Fruit fly (Drosophila melanogaster) whole organism, pupa: ENCODE results near the gene Zwilch.

Experiments used
- CG13204 ChIP-seq: fragments of 200-800 bp; sonication (Bioruptor generic); optimal IDR thresholded peaks from 2 replicates; lab custom pipeline; 2018; ENCODE audit warnings: missing biosample characterization, mild to moderate bottlenecking, missing genetic modification characterization, moderate library complexity
- CG14655 ChIP-seq: fragments of 200-800 bp; sonication (Bioruptor generic); optimal IDR thresholded peaks from 3 replicates; lab custom pipeline; 2017; ENCODE audit warnings: mild to moderate bottlenecking, missing biosample characterization, missing genetic modification reagents, missing genetic modification characterization
- CG15710 ChIP-seq: fragments of 200-800 bp; sonication (Bioruptor generic); optimal IDR thresholded peaks from 2 replicates; lab custom pipeline; 2018; ENCODE audit warnings: missing biosample characterization, mild to moderate bottlenecking, missing genetic modification characterization, moderate library complexity
- CG8159 ChIP-seq: fragments of 200-800 bp; sonication (Bioruptor generic); optimal IDR thresholded peaks from 3 replicates; lab custom pipeline; 2018; ENCODE audit warnings: missing biosample characterization, mild to moderate bottlenecking, missing genetic modification characterization, moderate library complexity
- Pif1A ChIP-seq: fragments of 200-800 bp; sonication (Bioruptor generic); optimal IDR thresholded peaks from 3 replicates; lab custom pipeline; 2016; ENCODE audit warnings: missing biosample characterization, missing genetic modification characterization
- Snoo ChIP-seq: fragments of 200-800 bp; sonication (Bioruptor generic); optimal IDR thresholded peaks from 3 replicates; lab custom pipeline; 2017; ENCODE audit warnings: missing biosample characterization, mild to moderate bottlenecking, missing genetic modification characterization, inconsistent platforms
- rn ChIP-seq: fragments of 200-800 bp; sonication (Bioruptor generic); IDR thresholded peaks from 2 replicates; pipeline ENCODE4 v1.3.6; 2022; ENCODE audit warnings: missing biosample characterization, missing genetic modification characterization

DNA sequence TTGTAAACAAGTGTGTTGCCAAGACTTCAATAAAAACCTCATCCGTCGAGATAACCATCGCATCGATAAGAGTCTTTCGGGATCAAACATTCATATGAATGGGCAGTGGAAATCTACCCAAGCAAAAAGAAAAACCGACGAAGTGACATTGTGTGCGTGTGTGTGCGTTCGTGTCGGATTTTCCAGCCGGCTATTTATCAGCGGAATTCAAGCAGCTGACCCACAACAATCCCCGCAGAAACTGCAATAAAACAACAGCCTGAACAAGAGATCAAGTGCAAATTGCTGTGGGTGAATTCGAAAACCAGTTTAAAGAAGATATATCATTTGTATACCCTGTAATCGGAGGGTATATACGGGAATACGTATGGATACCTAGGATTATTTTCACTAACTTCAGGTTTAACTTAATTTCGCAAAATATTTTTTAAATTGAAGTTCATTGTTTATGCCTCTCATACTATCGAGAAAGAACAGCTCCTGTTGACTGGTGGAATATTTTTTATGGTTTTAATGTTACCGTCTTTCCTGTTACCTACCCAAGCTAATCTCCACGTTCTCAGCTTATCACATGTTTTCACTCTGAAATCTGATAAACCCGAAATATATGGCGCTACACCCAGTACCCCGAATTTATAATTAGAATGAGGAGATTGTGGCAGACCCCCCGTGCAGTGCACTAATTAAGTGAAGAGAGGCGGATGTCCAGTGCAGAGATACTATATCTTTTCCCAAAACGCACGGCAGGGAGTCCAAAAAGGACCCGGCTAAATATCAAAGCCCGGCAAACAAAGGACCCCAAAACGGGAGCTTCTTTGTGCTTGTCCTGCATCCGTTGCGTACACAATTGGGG is 15.8 kb downstream of the Zwilch start:
- TF ChIP-seq Pif1A (GFP tag; lab: Kevin White, UChicago), result peak; percentile 2
- TF ChIP-seq CG13204, result no peak
- TF ChIP-seq CG14655 (GFP tag; lab: Kevin White, UChicago), result peak; percentile 9
- TF ChIP-seq Snoo (tag; lab: Kevin White, UChicago), result no peak
- TF ChIP-seq rn, result no peak
- no peak for TF ChIP-seq CG8159 (tag; lab: Kevin White, UChicago)
- TF ChIP-seq CG15710 (tag; lab: Kevin White, UChicago), result no peak
